Fruit fly (Drosophila melanogaster) whole organism, embryonic: Measurements from ENCODE around the gene smg.

Experiments
- CG10431 ChIP-seq: fragments of 200-800 bp; sonication (Bioruptor generic); optimal IDR thresholded peaks from 3 replicates; lab custom pipeline; 2018; ENCODE audit warnings: missing biosample characterization, mild to moderate bottlenecking, missing genetic modification characterization
- CG10959 ChIP-seq: fragments of 200-800 bp; sonication (Bioruptor generic); IDR thresholded peaks from 2 replicates; pipeline ENCODE4 v1.3.6; 2022; ENCODE audit warnings: missing biosample characterization, missing genetic modification characterization
- CG11093 ChIP-seq: fragments of 200-800 bp; sonication (Bioruptor generic); IDR thresholded peaks from 3 replicates; pipeline ENCODE4 v1.3.6; 2022; ENCODE audit warnings: missing biosample characterization, missing genetic modification characterization
- CG13775 ChIP-seq: fragments of 200-800 bp; sonication (Bioruptor generic); optimal IDR thresholded peaks from 3 replicates; lab custom pipeline; 2017; ENCODE audit warnings: missing biosample characterization, mild to moderate bottlenecking, missing genetic modification characterization
- CG1529 ChIP-seq: fragments of 200-800 bp; sonication (Bioruptor generic); optimal IDR thresholded peaks from 3 replicates; lab custom pipeline; 2018; ENCODE audit warnings: missing biosample characterization, missing genetic modification characterization
- CG1602 ChIP-seq: fragments of 200-800 bp; sonication (Bioruptor generic); optimal IDR thresholded peaks from 3 replicates; lab custom pipeline; 2016; ENCODE audit warnings: missing biosample characterization, missing genetic modification characterization
- CG16815 ChIP-seq: fragments of 200-800 bp; sonication (Bioruptor generic); optimal IDR thresholded peaks from 3 replicates; lab custom pipeline; 2017; ENCODE audit warnings: missing biosample characterization, mild to moderate bottlenecking, missing genetic modification characterization
- CG17359 ChIP-seq: fragments of 200-800 bp; sonication (Bioruptor generic); optimal IDR thresholded peaks from 3 replicates; lab custom pipeline; 2018; ENCODE audit warnings: missing biosample characterization, mild to moderate bottlenecking, missing genetic modification characterization, moderate library complexity
- CG17361 ChIP-seq: fragments of 200-800 bp; sonication (Bioruptor generic); IDR thresholded peaks from 3 replicates; pipeline ENCODE4 v1.3.6; 2022; ENCODE audit warnings: missing biosample characterization, missing genetic modification characterization
- CG2116 ChIP-seq: fragments of 200-800 bp; sonication (Bioruptor generic); optimal IDR thresholded peaks from 3 replicates; lab custom pipeline; 2018; ENCODE audit warnings: missing biosample characterization, mild to moderate bottlenecking, missing genetic modification characterization
- CG2678 ChIP-seq: fragments of 200-800 bp; sonication (Bioruptor generic); optimal IDR thresholded peaks from 3 replicates; lab custom pipeline; 2019; ENCODE audit warnings: missing biosample characterization, mild to moderate bottlenecking, missing genetic modification characterization, moderate library complexity
- CG30431 ChIP-seq: fragments of 200-800 bp; sonication (Bioruptor generic); optimal IDR thresholded peaks from 2 replicates; lab custom pipeline; 2017; ENCODE audit warnings: missing biosample characterization, missing genetic modification characterization
- CG4820 ChIP-seq: fragments of 200-800 bp; sonication (Bioruptor generic); optimal IDR thresholded peaks from 3 replicates; lab custom pipeline; 2016; ENCODE audit warnings: missing biosample characterization, missing genetic modification characterization
- CG6791 ChIP-seq: fragments of 200-800 bp; sonication (Bioruptor generic); IDR thresholded peaks from 3 replicates; pipeline ENCODE4 v1.3.6; 2022; ENCODE audit warnings: missing biosample characterization, missing genetic modification characterization; ENCODE audit not compliant: partially characterized antibody
- CG7556 ChIP-seq: fragments of 200-800 bp; sonication (Bioruptor generic); optimal IDR thresholded peaks from 2 replicates; lab custom pipeline; 2017; ENCODE audit warnings: missing biosample characterization, mild to moderate bottlenecking, missing genetic modification characterization
- CG8388 ChIP-seq: fragments of 200-800 bp; sonication (Bioruptor generic); optimal IDR thresholded peaks from 2 replicates; lab custom pipeline; 2019; ENCODE audit warnings: missing biosample characterization, mild to moderate bottlenecking, missing genetic modification characterization, moderate library complexity
- CG9727 ChIP-seq: fragments of 200-800 bp; sonication (Bioruptor generic); optimal IDR thresholded peaks from 3 replicates; lab custom pipeline; 2017; ENCODE audit warnings: missing biosample characterization, mild to moderate bottlenecking, missing genetic modification characterization
- CoRest ChIP-seq: fragments of 200-800 bp; sonication (Bioruptor generic); optimal IDR thresholded peaks from 3 replicates; lab custom pipeline; 2018; ENCODE audit warnings: missing biosample characterization, mild to moderate bottlenecking, missing genetic modification characterization, moderate library complexity
- E2f2 ChIP-seq: fragments of 200-800 bp; sonication (Bioruptor generic); IDR thresholded peaks from 2 replicates; pipeline ENCODE4 v1.3.6; 2022; ENCODE audit warnings: missing biosample characterization, missing genetic modification characterization
- HLH3B ChIP-seq: fragments of 200-800 bp; sonication (Bioruptor generic); IDR thresholded peaks from 2 replicates; pipeline ENCODE4 v1.3.6; 2022; ENCODE audit warnings: missing biosample characterization, missing genetic modification characterization
- HmgD ChIP-seq: fragments of 200-800 bp; sonication (Bioruptor generic); optimal IDR thresholded peaks from 3 replicates; lab custom pipeline; 2016; ENCODE audit warnings: missing biosample characterization, missing genetic modification characterization
- PHDP ChIP-seq: fragments of 200-800 bp; sonication (Bioruptor generic); optimal IDR thresholded peaks from 3 replicates; lab custom pipeline; 2018; ENCODE audit warnings: missing biosample characterization, mild to moderate bottlenecking, missing genetic modification characterization, moderate library complexity
- Ptx1 ChIP-seq: fragments of 200-800 bp; sonication (Bioruptor generic); IDR thresholded peaks from 2 replicates; pipeline ENCODE4 v1.3.6; 2022; ENCODE audit warnings: missing biosample characterization, missing genetic modification characterization
- Sox100B ChIP-seq: fragments of 200-800 bp; sonication (Bioruptor generic); optimal IDR thresholded peaks from 3 replicates; lab custom pipeline; 2018; ENCODE audit warnings: missing biosample characterization, mild to moderate bottlenecking, missing genetic modification characterization
- Vsx1 ChIP-seq: fragments of 200-800 bp; sonication (Bioruptor generic); optimal IDR thresholded peaks from 2 replicates; lab custom pipeline; 2017; ENCODE audit warnings: missing biosample characterization, mild to moderate bottlenecking, missing genetic modification characterization, missing genetic modification reagents
- Xrp1 ChIP-seq: fragments of 200-800 bp; sonication (Bioruptor generic); IDR thresholded peaks from 2 replicates; pipeline ENCODE4 v1.3.6; 2022; ENCODE audit warnings: missing biosample characterization, missing genetic modification characterization
- ac ChIP-seq: fragments of 200-800 bp; sonication (Bioruptor generic); optimal IDR thresholded peaks from 3 replicates; lab custom pipeline; 2017; ENCODE audit warnings: missing biosample characterization, mild to moderate bottlenecking, missing genetic modification characterization
- az2 ChIP-seq: fragments of 200-800 bp; sonication (Bioruptor generic); optimal IDR thresholded peaks from 3 replicates; lab custom pipeline; 2016; ENCODE audit warnings: missing biosample characterization, missing genetic modification characterization
- bab2 ChIP-seq: fragments of 200-800 bp; sonication (Bioruptor generic); optimal IDR thresholded peaks from 2 replicates; lab custom pipeline; 2016; ENCODE audit warnings: missing biosample characterization, missing genetic modification characterization
- btn ChIP-seq: fragments of 200-800 bp; sonication (Bioruptor generic); optimal IDR thresholded peaks from 2 replicates; lab custom pipeline; 2016; ENCODE audit warnings: missing biosample characterization, missing genetic modification characterization
- caup ChIP-seq: fragments of 200-800 bp; sonication (Bioruptor generic); optimal IDR thresholded peaks from 3 replicates; lab custom pipeline; 2017; ENCODE audit warnings: missing biosample characterization, mild to moderate bottlenecking, missing genetic modification characterization, moderate library complexity; ENCODE audit not compliant: severe bottlenecking
- crp ChIP-seq, 2 experiments: fragments of 200-800 bp; sonication (Bioruptor generic); optimal IDR thresholded peaks; 2 replicates in 1 of 2; 3 replicates in 1 of 2; lab custom pipeline; 2017; ENCODE audit warnings: missing biosample characterization in 2 of 2, missing genetic modification characterization in 2 of 2, mild to moderate bottlenecking in 1 of 2, moderate library complexity in 1 of 2
- eve ChIP-seq, 2 experiments: fragments of >200 bp; optimal IDR thresholded peaks; 2 replicates each; lab custom pipeline; 2017; ENCODE audit warnings: missing biosample characterization in 2 of 2, missing genetic modification characterization in 2 of 2
- gem ChIP-seq: fragments of 200-800 bp; sonication (Bioruptor generic); optimal IDR thresholded peaks from 2 replicates; lab custom pipeline; 2019; ENCODE audit warnings: missing biosample characterization, mild to moderate bottlenecking, missing genetic modification characterization, moderate library complexity
- gsb ChIP-seq: fragments of 200-800 bp; sonication (Bioruptor generic); IDR thresholded peaks from 2 replicates; pipeline ENCODE4 v1.3.6; 2022; ENCODE audit warnings: missing biosample characterization, missing genetic modification characterization
- hkb ChIP-seq, 2 experiments: fragments of 200-800 bp in 1 of 2; fragments of >200 bp in 1 of 2; sonication (Bioruptor generic) in 1 of 2; IDR thresholded peaks in 1 of 2; optimal IDR thresholded peaks in 1 of 2; 2 replicates each; pipeline versions ENCODE4 v1.3.6 to Lab custom; 2017 to 2022; ENCODE audit warnings: missing biosample characterization in 1 of 2, missing genetic modification characterization in 1 of 2
- ken ChIP-seq: fragments of 200-800 bp; sonication (Bioruptor generic); IDR thresholded peaks from 3 replicates; pipeline ENCODE4 v1.3.6; 2022; ENCODE audit warnings: missing biosample characterization, missing genetic modification characterization
- lilli ChIP-seq: fragments of 200-800 bp; sonication (Bioruptor generic); optimal IDR thresholded peaks from 3 replicates; lab custom pipeline; 2016; ENCODE audit warnings: missing biosample characterization, missing genetic modification characterization
- lov ChIP-seq, 2 experiments: fragments of 200-800 bp in 1 of 2; fragments of >200 bp in 1 of 2; sonication (Bioruptor generic) in 1 of 2; IDR thresholded peaks in 1 of 2; optimal IDR thresholded peaks in 1 of 2; 2 replicates in 1 of 2; 3 replicates in 1 of 2; pipeline versions ENCODE4 v1.3.6 to Lab custom; 2017 to 2022; ENCODE audit warnings: missing biosample characterization in 1 of 2, missing genetic modification characterization in 1 of 2
- nmo ChIP-seq: fragments of 200-800 bp; sonication (Bioruptor generic); optimal IDR thresholded peaks from 2 replicates; lab custom pipeline; 2018; ENCODE audit warnings: missing biosample characterization, mild to moderate bottlenecking, missing genetic modification characterization, moderate library complexity
- otp ChIP-seq: fragments of 200-800 bp; sonication (Bioruptor generic); IDR thresholded peaks from 3 replicates; pipeline ENCODE4, ENCODE4 v1.3.6; 2022; ENCODE audit warnings: missing biosample characterization, missing genetic modification characterization
- row ChIP-seq: fragments of 200-800 bp; sonication (Bioruptor generic); IDR thresholded peaks from 3 replicates; pipeline ENCODE4 v1.3.6; 2022; ENCODE audit warnings: missing biosample characterization, missing genetic modification characterization
- sens ChIP-seq: fragments of 200-800 bp; sonication (Bioruptor generic); peaks from one replicate; lab custom pipeline; 2016; ENCODE audit warnings: missing biosample characterization, missing genetic modification characterization
- sisA ChIP-seq: fragments of 200-800 bp; sonication (Bioruptor generic); IDR thresholded peaks from 2 replicates; pipeline ENCODE4 v1.3.6; 2022; ENCODE audit warnings: missing biosample characterization, missing genetic modification characterization
- so ChIP-seq: fragments of 200-800 bp; sonication (Bioruptor generic); IDR thresholded peaks from 3 replicates; pipeline ENCODE4 v1.3.6; 2022; ENCODE audit warnings: missing biosample characterization, missing genetic modification characterization
- stc ChIP-seq: fragments of 200-800 bp; sonication (Bioruptor generic); IDR thresholded peaks from 2 replicates; pipeline ENCODE4 v1.3.6; 2022; ENCODE audit warnings: missing biosample characterization, missing genetic modification characterization
- tin ChIP-seq: fragments of 200-800 bp; sonication (Bioruptor generic); optimal IDR thresholded peaks from 3 replicates; lab custom pipeline; 2016; ENCODE audit warnings: missing biosample characterization, missing genetic modification characterization
- twi ChIP-seq: fragments of 200-800 bp; optimal IDR thresholded peaks from 2 replicates; lab custom pipeline; 2019; ENCODE audit warnings: missing biosample characterization, mild to moderate bottlenecking, missing genetic modification characterization, moderate library complexity
- vnd ChIP-seq: fragments of 200-800 bp; sonication (Bioruptor generic); IDR thresholded peaks from 3 replicates; pipeline ENCODE4 v1.3.6; 2022; ENCODE audit warnings: missing biosample characterization, missing genetic modification characterization; ENCODE audit not compliant: partially characterized antibody

Gene smg

DNA sequence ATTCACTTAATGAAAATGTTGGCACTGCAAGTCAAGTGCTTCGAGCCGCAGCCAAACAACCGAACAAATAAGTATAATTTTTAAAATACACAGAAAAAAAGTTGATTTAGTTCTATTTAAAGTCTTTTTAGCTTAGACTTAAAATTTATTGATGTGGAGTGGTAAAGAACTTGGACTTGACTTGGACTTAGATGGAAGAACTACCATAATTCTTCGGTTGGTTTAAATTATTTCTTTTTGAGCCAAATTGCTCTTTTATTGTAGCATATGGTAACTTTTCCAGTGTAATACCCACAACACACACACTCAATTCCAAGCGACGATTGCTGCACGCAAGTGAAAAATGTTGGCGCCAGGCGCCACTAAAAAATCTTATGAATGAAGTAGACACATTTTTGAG lies 30.3 kb upstream of the smg start (continued):
- TF ChIP-seq caup (GFP tag; lab: Kevin White, UChicago) = no peak
- TF ChIP-seq hkb (optimal IDR thresholded peaks at IDR 0.05; lab: Kevin White, UChicago) = no peak
- TF ChIP-seq hkb (GFP tag; IDR thresholded peaks at IDR 0.05; lab: Robert Waterston, UW) = peak; percentile 50; the same call in 1 of the 2 replicates
- TF ChIP-seq CG10431 = no peak
- peak; percentile 68; the same call in 1 of the 2 replicates for TF ChIP-seq Xrp1 (GFP tag; lab: Robert Waterston, UW)
- TF ChIP-seq CG9727 (GFP tag; lab: Kevin White, UChicago) = peak; percentile 67
- TF ChIP-seq CG11093 (GFP tag; lab: Robert Waterston, UW) = peak; percentile 43; the same call in 1 of the 3 replicates
- no peak for TF ChIP-seq crp (GFP tag; optimal IDR thresholded peaks at IDR 0.05; lab: Kevin White, UChicago)
- peak; percentile 33 for TF ChIP-seq CG30431
- TF ChIP-seq CG4820 (GFP tag; lab: Kevin White, UChicago) = peak; percentile 42
- no peak for TF ChIP-seq gsb (GFP tag; lab: Robert Waterston, UW)
- peak; percentile 95 for TF ChIP-seq sens (GFP tag; lab: Kevin White, UChicago)
- TF ChIP-seq PHDP (tag; lab: Kevin White, UChicago) = peak; percentile 36
- TF ChIP-seq vnd (GFP tag; lab: Robert Waterston, UW) = no peak
- TF ChIP-seq sisA (GFP tag; lab: Robert Waterston, UW) = peak; percentile 41; the same call in 1 of the 2 replicates
- peak; percentile 49; the same call in 1 of the 2 replicates for TF ChIP-seq Ptx1 (GFP tag; lab: Robert Waterston, UW)
- TF ChIP-seq HmgD (GFP tag; lab: Kevin White, UChicago) = no peak
- peak; percentile 27 for TF ChIP-seq lilli (GFP tag; lab: Kevin White, UChicago)
- TF ChIP-seq lov (optimal IDR thresholded peaks at IDR 0.05; lab: Kevin White, UChicago) = no peak
- peak; percentile 44; the same call in 2 of the 3 replicates for TF ChIP-seq lov (GFP tag; IDR thresholded peaks at IDR 0.05; lab: Robert Waterston, UW)
- peak; percentile 20; the same call in 1 of the 2 replicates for TF ChIP-seq stc (GFP tag; lab: Robert Waterston, UW)
- TF ChIP-seq twi (tag; lab: Kevin White, UChicago) = peak; percentile 46
- TF ChIP-seq CG6791 = no peak
- peak; percentile 30 for TF ChIP-seq Sox100B
- TF ChIP-seq CG1529 (GFP tag; lab: Kevin White, UChicago) = peak; percentile 18
- peak; percentile 20 for TF ChIP-seq CG7556 (GFP tag; lab: Kevin White, UChicago)
- peak; percentile 52 for TF ChIP-seq az2 (GFP tag; lab: Kevin White, UChicago)
- peak; percentile 58 for TF ChIP-seq row (GFP tag; lab: Robert Waterston, UW)
- TF ChIP-seq CG1602 = peak; percentile 47
- 0 out of 3 replicates have a peak, but pooled peaks have one; percentile 13 for TF ChIP-seq otp (GFP tag; lab: Robert Waterston, UW)
- TF ChIP-seq CG10959 (GFP tag; lab: Robert Waterston, UW) = peak; percentile 72
- TF ChIP-seq Vsx1 (GFP tag; lab: Kevin White, UChicago) = no peak
- TF ChIP-seq CG17361 (GFP tag; lab: Robert Waterston, UW) = 0 out of 3 replicates have a peak, but pooled peaks have one; percentile 25
- peak in 1 of 2 experiments; percentile 57 for TF ChIP-seq eve (GFP tag; optimal IDR thresholded peaks at IDR 0.05; lab: Kevin White, UChicago)
- TF ChIP-seq HLH3B (GFP tag; lab: Robert Waterston, UW) = peak; percentile 59; the same call in 1 of the 2 replicates
- TF ChIP-seq CG17359 (tag; lab: Kevin White, UChicago) = peak; percentile 20
- peak; percentile 74 for TF ChIP-seq nmo (GFP tag; lab: Kevin White, UChicago)
- peak; percentile 36 for TF ChIP-seq CG16815
- 0 out of 3 replicates have a peak, but pooled peaks have one; percentile 10 for TF ChIP-seq so (GFP tag; lab: Robert Waterston, UW)
- no peak for TF ChIP-seq CG2116
- TF ChIP-seq tin = peak; percentile 47
- TF ChIP-seq E2f2 = peak; percentile 34; the same call in 1 of the 2 replicates
- TF ChIP-seq ken (GFP tag; lab: Robert Waterston, UW) = no peak
- peak; percentile 42 for TF ChIP-seq CG8388 (GFP tag; lab: Kevin White, UChicago)
- peak; percentile 73 for TF ChIP-seq gem (tag; lab: Kevin White, UChicago)
- peak; percentile 63 for TF ChIP-seq CoRest (tag; lab: Kevin White, UChicago)
- TF ChIP-seq CG2678 (tag; lab: Kevin White, UChicago) = peak; percentile 41
- peak; percentile 0 for TF ChIP-seq ac (GFP tag; lab: Kevin White, UChicago)
- peak; percentile 35 for TF ChIP-seq CG13775 (GFP tag; lab: Kevin White, UChicago)
- peak; percentile 51 for TF ChIP-seq bab2 (GFP tag; lab: Kevin White, UChicago)
- TF ChIP-seq btn (GFP tag; lab: Kevin White, UChicago) = no peak
